Worm (Caenorhabditis elegans): Measurements from ENCODE around the gene nog-1.

Gene nog-1

ce11 chrIV:393409-393930, at the start of gene nog-1, which contains the start of gene T07A9.15:
Gene nog-1 (plus strand): TSS chrIV:393880.
Gene T07A9.15 (minus strand): TSS chrIV:393546.
- TF ChIP-seq snpc-1.3 (tag; optimal IDR thresholded peaks at IDR 0.05; ENCODE audit: insufficient read depth) (peak; percentile 47), D2030.7 (GFP tag; IDR thresholded peaks at IDR 0.05) (peak; percentile 43), lin-54 (GFP tag; optimal IDR thresholded peaks at IDR 0.05) (peak; percentile 49), nhr-80 (tag; optimal IDR thresholded peaks at IDR 0.05) (no peak), Y95B8A.8 (GFP tag; IDR thresholded peaks at IDR 0.05) (no peak), efl-1 (GFP tag; optimal IDR thresholded peaks at IDR 0.05) (peak; percentile 24), tbp1 (GFP tag; optimal IDR thresholded peaks at IDR 0.05) (peak; percentile 20), madf-6 (GFP tag; IDR thresholded peaks at IDR 0.05) (0 out of 2 replicates have a peak, but pooled peaks have one; percentile 33), snpc-3.4 (tag; optimal IDR thresholded peaks at IDR 0.05) (peak; percentile 66), F49E8.2 (tag; optimal IDR thresholded peaks at IDR 0.05; ENCODE audit: insufficient read depth) (peak; percentile 63), lsl-1 (GFP tag; optimal IDR thresholded peaks at IDR 0.05) (peak; percentile 84), ceh-79 (tag; optimal IDR thresholded peaks at IDR 0.05) (no peak), Y79H2A.3 (GFP tag; conservative IDR thresholded peaks at IDR 0.05) (no peak), lin-35 (GFP tag; optimal IDR thresholded peaks at IDR 0.05) (peak in 1 of 3 experiments; percentile 6), F33H1.4 (GFP tag; IDR thresholded peaks at IDR 0.05) (peak; percentile 53), ceh-27 (GFP tag; optimal IDR thresholded peaks at IDR 0.05) (peak; percentile 53), F57C9.4 (tag; optimal IDR thresholded peaks at IDR 0.05) (no peak), attf-5 (GFP tag; optimal IDR thresholded peaks at IDR 0.05) (no peak), cebp-1 (GFP tag; IDR thresholded peaks at IDR 0.05) (no peak), cebp-1 (tag; optimal IDR thresholded peaks at IDR 0.05) (peak; percentile 43), F23B12.7 (tag; optimal IDR thresholded peaks at IDR 0.05; ENCODE audit: insufficient read depth) (peak; percentile 46), lsy-27 (tag; optimal IDR thresholded peaks at IDR 0.05; ENCODE audit: borderline replicate concordance, insufficient read depth) (no peak), mcd-1 (GFP tag; IDR thresholded peaks at IDR 0.05) (peak; percentile 36; the same call in 1 of the 2 replicates), Y53G8AR.9 (GFP tag; conservative IDR thresholded peaks at IDR 0.05) (0 out of 2 replicates have a peak, but pooled peaks have one; percentile 10), snpc-1.1 (tag; optimal IDR thresholded peaks at IDR 0.05; ENCODE audit: insufficient read depth) (no peak), ceh-100 (GFP tag; IDR thresholded peaks at IDR 0.05) (0 out of 2 replicates have a peak, but pooled peaks have one; percentile 38), snpc-4 (GFP tag; optimal IDR thresholded peaks at IDR 0.05) (no peak), snpc-4 (tag; optimal IDR thresholded peaks at IDR 0.05) (peak in 3 of 4 experiments; percentile 21 to 49 (median 26)), lin-40 (tag; optimal IDR thresholded peaks at IDR 0.05) (peak; percentile 45)

- TF ChIP-seq hlh-26 (GFP tag; conservative IDR thresholded peaks at IDR 0.05), result no peak
- no peak for TF ChIP-seq atf-7 (tag; optimal IDR thresholded peaks at IDR 0.05)
- no peak for TF ChIP-seq pbrm-1 (GFP tag; IDR thresholded peaks at IDR 0.05)
- no peak for TF ChIP-seq zfh-2 (GFP tag; conservative IDR thresholded peaks at IDR 0.05)
- TF ChIP-seq mxl-1 (tag; optimal IDR thresholded peaks at IDR 0.05), result no peak
- no peak for TF ChIP-seq ztf-6 (GFP tag; IDR thresholded peaks at IDR 0.05)
- no peak for TF ChIP-seq xnd-1 (tag; optimal IDR thresholded peaks at IDR 0.05)
These were observed 28.7 kb upstream of the nog-1 start for ce11 chrIV:364983-365382.

All from whole organism, young adult.